Fruit fly (Drosophila melanogaster): Measurements from ENCODE around the gene CG32112.

The CG32112 gene

DNA sequence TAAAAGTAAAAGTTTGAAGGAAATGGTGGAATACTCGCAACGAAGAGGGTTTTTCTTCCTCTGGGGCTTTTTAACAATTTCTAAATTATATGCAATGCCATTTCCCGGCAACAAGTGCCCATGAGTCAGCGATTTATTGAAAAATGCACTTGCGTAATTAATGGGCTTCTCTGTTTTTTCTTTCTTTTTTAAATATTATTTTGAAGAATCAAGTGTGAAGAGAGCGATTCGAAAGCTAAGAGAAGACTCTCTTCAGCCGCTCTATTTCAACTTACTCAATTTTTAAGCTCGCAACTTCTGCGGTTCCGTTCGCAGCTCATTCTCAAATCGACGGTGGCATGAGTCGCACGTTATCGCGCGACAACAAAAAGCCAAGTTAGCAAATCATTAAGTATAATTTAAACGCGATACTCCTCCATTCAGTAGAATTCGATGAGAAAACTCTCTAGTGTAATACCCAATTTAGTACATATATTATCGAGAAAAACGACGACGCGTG is 48.4 kb downstream of the CG32112 start, which contains the start of gene CG42709 (continued):
- peak; percentile 24 for TF ChIP-seq BtbVII (GFP tag; optimal IDR thresholded peaks at IDR 0.05)
- peak; percentile 62 for TF ChIP-seq lbe (GFP tag; optimal IDR thresholded peaks at IDR 0.05)
- TF ChIP-seq Dfd (GFP tag; optimal IDR thresholded peaks at IDR 0.05) = no peak
- TF ChIP-seq zen2 (GFP tag; IDR thresholded peaks at IDR 0.05; ENCODE audit: partially characterized antibody) = peak; percentile 21; the same call in 1 of the 3 replicates
- no peak for TF ChIP-seq gcm2 (GFP tag; optimal IDR thresholded peaks at IDR 0.05)
- TF ChIP-seq stc (GFP tag; IDR thresholded peaks at IDR 0.05) = no peak
- no peak for TF ChIP-seq NfI (GFP tag; optimal IDR thresholded peaks at IDR 0.05)
- TF ChIP-seq cad (GFP tag; optimal IDR thresholded peaks at IDR 0.05) = no peak
- no peak for TF ChIP-seq Myb (GFP tag; optimal IDR thresholded peaks at IDR 0.05)
- no peak for TF ChIP-seq CG2129 (GFP tag; IDR thresholded peaks at IDR 0.05; ENCODE audit: partially characterized antibody)
- TF ChIP-seq CG12236 (GFP tag; optimal IDR thresholded peaks at IDR 0.05) = no peak
- TF ChIP-seq jigr1 (GFP tag; IDR thresholded peaks at IDR 0.05) = no peak
- no peak for TF ChIP-seq Awh (GFP tag; IDR thresholded peaks at IDR 0.05)
- TF ChIP-seq usp (GFP tag; optimal IDR thresholded peaks at IDR 0.05) = no peak
- TF ChIP-seq CG4854 (GFP tag; optimal IDR thresholded peaks at IDR 0.05) = no peak
- TF ChIP-seq lmd (GFP tag; IDR thresholded peaks at IDR 0.05) = no peak
- no peak for TF ChIP-seq slbo (GFP tag; IDR thresholded peaks at IDR 0.05)
- no peak for TF ChIP-seq luna (GFP tag; optimal IDR thresholded peaks at IDR 0.05)
- TF ChIP-seq repo (GFP tag; optimal IDR thresholded peaks at IDR 0.05) = no peak
- TF ChIP-seq CG5245 (GFP tag; optimal IDR thresholded peaks at IDR 0.05) = no peak
- no peak for TF ChIP-seq CG15601 (tag; optimal IDR thresholded peaks at IDR 0.05)
- TF ChIP-seq CG12391 (tag; optimal IDR thresholded peaks at IDR 0.05) = no peak
- no peak for TF ChIP-seq CG6175 (GFP tag; IDR thresholded peaks at IDR 0.05)
- no peak for TF ChIP-seq Sox102F (GFP tag; optimal IDR thresholded peaks at IDR 0.05)
- no peak for TF ChIP-seq Lpt (GFP tag; optimal IDR thresholded peaks at IDR 0.05)
- no peak for TF ChIP-seq MESR4 (GFP tag; optimal IDR thresholded peaks at IDR 0.05)
- no peak for TF ChIP-seq HHEX (GFP tag; optimal IDR thresholded peaks at IDR 0.05)
- no peak for TF ChIP-seq otp (GFP tag; IDR thresholded peaks at IDR 0.05)
- peak; percentile 13 for TF ChIP-seq corto (GFP tag; optimal IDR thresholded peaks at IDR 0.05)
- peak; percentile 11 for TF ChIP-seq sug (tag; optimal IDR thresholded peaks at IDR 0.05)
- no peak for TF ChIP-seq eve (GFP tag; optimal IDR thresholded peaks at IDR 0.05)
- no peak for TF ChIP-seq slp2 (GFP tag; optimal IDR thresholded peaks at IDR 0.05)
- TF ChIP-seq zen (tag; optimal IDR thresholded peaks at IDR 0.05) = no peak
- no peak for TF ChIP-seq CG1529 (GFP tag; optimal IDR thresholded peaks at IDR 0.05)
- TF ChIP-seq z (GFP tag; IDR thresholded peaks at IDR 0.05) = peak; percentile 47; the same call in 1 of the 3 replicates
- TF ChIP-seq CG3995 (GFP tag; optimal IDR thresholded peaks at IDR 0.05) = no peak
- no peak for TF ChIP-seq CG17361 (GFP tag; IDR thresholded peaks at IDR 0.05)
- TF ChIP-seq CG15696 (tag; optimal IDR thresholded peaks at IDR 0.05) = no peak
- no peak for TF ChIP-seq ham (GFP tag; IDR thresholded peaks at IDR 0.05)
- no peak for TF ChIP-seq CG4360 (GFP tag; IDR thresholded peaks at IDR 0.05)
- no peak for TF ChIP-seq sim (GFP tag; IDR thresholded peaks at IDR 0.05)
- TF ChIP-seq dpn (GFP tag; optimal IDR thresholded peaks at IDR 0.05) = no peak
- TF ChIP-seq Xrp1 (GFP tag; IDR thresholded peaks at IDR 0.05) = no peak
- no peak for TF ChIP-seq Rx (GFP tag; IDR thresholded peaks at IDR 0.05)
- TF ChIP-seq CG17359 (tag; optimal IDR thresholded peaks at IDR 0.05) = no peak
- no peak for TF ChIP-seq CG16813 (GFP tag; IDR thresholded peaks at IDR 0.05; ENCODE audit: partially characterized antibody)
- no peak for TF ChIP-seq Hmx (GFP tag; optimal IDR thresholded peaks at IDR 0.05)
- TF ChIP-seq CG3163 (GFP tag; optimal IDR thresholded peaks at IDR 0.05) = peak; percentile 85
- no peak for TF ChIP-seq lov (optimal IDR thresholded peaks at IDR 0.05)
- TF ChIP-seq lov (GFP tag; IDR thresholded peaks at IDR 0.05) = no peak
- no peak for TF ChIP-seq CG11085 (GFP tag; IDR thresholded peaks at IDR 0.05)
- TF ChIP-seq CG4328 (GFP tag; optimal IDR thresholded peaks at IDR 0.05) = no peak
- no peak for TF ChIP-seq ERR (GFP tag; optimal IDR thresholded peaks at IDR 0.05)
